Fruit fly (Drosophila melanogaster) whole organism, embryonic: ENCODE measurements around the gene CG11470.

Experiments
- Ada2b ChIP-seq: fragments of 200-800 bp; sonication (Bioruptor generic); IDR thresholded peaks from 2 replicates; pipeline ENCODE4 v1.3.6; 2022; ENCODE audit warnings: missing biosample characterization, missing genetic modification characterization
- CG12071 ChIP-seq: fragments of 200-800 bp; sonication (Bioruptor generic); optimal IDR thresholded peaks from 3 replicates; lab custom pipeline; 2018; ENCODE audit warnings: missing biosample characterization, mild to moderate bottlenecking, missing genetic modification characterization
- CG12236 ChIP-seq: fragments of 200-800 bp; sonication (Bioruptor generic); optimal IDR thresholded peaks from 2 replicates; lab custom pipeline; 2016; ENCODE audit warnings: missing biosample characterization, missing genetic modification characterization
- CG13775 ChIP-seq: fragments of 200-800 bp; sonication (Bioruptor generic); optimal IDR thresholded peaks from 3 replicates; lab custom pipeline; 2017; ENCODE audit warnings: missing biosample characterization, mild to moderate bottlenecking, missing genetic modification characterization
- CG17328 ChIP-seq: fragments of 200-800 bp; sonication (Bioruptor generic); IDR thresholded peaks from 2 replicates; pipeline ENCODE4 v1.3.6; 2022; ENCODE audit warnings: missing biosample characterization, missing genetic modification characterization
- CG2199 ChIP-seq: fragments of 200-800 bp; sonication (Bioruptor generic); IDR thresholded peaks from 3 replicates; pipeline ENCODE4 v1.3.6; 2022; ENCODE audit warnings: missing biosample characterization, missing genetic modification characterization
- Jarid2 ChIP-seq: fragments of 200-800 bp; sonication (Bioruptor generic); optimal IDR thresholded peaks from 3 replicates; lab custom pipeline; 2017; ENCODE audit warnings: mild to moderate bottlenecking, missing biosample characterization, missing genetic modification reagents, missing genetic modification characterization
- MESR4 ChIP-seq: fragments of 200-800 bp; sonication (Bioruptor generic); optimal IDR thresholded peaks from 2 replicates; lab custom pipeline; 2018; ENCODE audit warnings: missing biosample characterization, mild to moderate bottlenecking, missing genetic modification characterization, moderate library complexity
- bsh ChIP-seq, 2 experiments: fragments of 200-800 bp; sonication (Bioruptor generic); optimal IDR thresholded peaks; 2 replicates each; lab custom pipeline; 2017 to 2018; ENCODE audit warnings: mild to moderate bottlenecking in 2 of 2, missing biosample characterization in 2 of 2, missing genetic modification characterization in 2 of 2, moderate library complexity in 1 of 2
- chif ChIP-seq, 2 experiments: fragments of 200-800 bp; sonication (Bioruptor generic); optimal IDR thresholded peaks; 3 replicates each; lab custom pipeline; 2016; ENCODE audit warnings: missing biosample characterization in 2 of 2, missing genetic modification characterization in 2 of 2
- dmrt11E ChIP-seq: fragments of 200-800 bp; sonication (Bioruptor generic); optimal IDR thresholded peaks from 3 replicates; lab custom pipeline; 2018; ENCODE audit warnings: missing biosample characterization, mild to moderate bottlenecking, missing genetic modification characterization, moderate library complexity
- lmd ChIP-seq: fragments of 200-800 bp; sonication (Bioruptor generic); IDR thresholded peaks from 2 replicates; pipeline ENCODE4 v1.3.6; 2022; ENCODE audit warnings: missing biosample characterization, missing genetic modification characterization
- nau ChIP-seq: fragments of 200-800 bp; sonication (Bioruptor generic); optimal IDR thresholded peaks from 3 replicates; lab custom pipeline; 2017; ENCODE audit warnings: missing biosample characterization, mild to moderate bottlenecking, missing genetic modification characterization, missing genetic modification reagents
- pnt ChIP-seq: fragments of 200-800 bp; sonication (Bioruptor generic); optimal IDR thresholded peaks from 3 replicates; lab custom pipeline; 2016; ENCODE audit warnings: missing biosample characterization, missing genetic modification characterization
- prd ChIP-seq, 3 experiments: fragments of >200 bp in 2 of 3; fragments of 200-800 bp in 1 of 3; sonication (Bioruptor generic) in 1 of 3; optimal IDR thresholded peaks in 2 of 3; IDR thresholded peaks in 1 of 3; 2 replicates in 2 of 3; 3 replicates in 1 of 3; pipeline versions ENCODE4 v1.3.6 to Lab custom; 2017 to 2022; ENCODE audit warnings: missing biosample characterization in 1 of 3, missing genetic modification characterization in 1 of 3
- sens ChIP-seq: fragments of 200-800 bp; sonication (Bioruptor generic); peaks from one replicate; lab custom pipeline; 2016; ENCODE audit warnings: missing biosample characterization, missing genetic modification characterization
- zf30C ChIP-seq: fragments of 200-800 bp; sonication (Bioruptor generic); optimal IDR thresholded peaks from 3 replicates; lab custom pipeline; 2018; ENCODE audit warnings: missing biosample characterization, mild to moderate bottlenecking, missing genetic modification characterization

Gene CG11470

DNA sequence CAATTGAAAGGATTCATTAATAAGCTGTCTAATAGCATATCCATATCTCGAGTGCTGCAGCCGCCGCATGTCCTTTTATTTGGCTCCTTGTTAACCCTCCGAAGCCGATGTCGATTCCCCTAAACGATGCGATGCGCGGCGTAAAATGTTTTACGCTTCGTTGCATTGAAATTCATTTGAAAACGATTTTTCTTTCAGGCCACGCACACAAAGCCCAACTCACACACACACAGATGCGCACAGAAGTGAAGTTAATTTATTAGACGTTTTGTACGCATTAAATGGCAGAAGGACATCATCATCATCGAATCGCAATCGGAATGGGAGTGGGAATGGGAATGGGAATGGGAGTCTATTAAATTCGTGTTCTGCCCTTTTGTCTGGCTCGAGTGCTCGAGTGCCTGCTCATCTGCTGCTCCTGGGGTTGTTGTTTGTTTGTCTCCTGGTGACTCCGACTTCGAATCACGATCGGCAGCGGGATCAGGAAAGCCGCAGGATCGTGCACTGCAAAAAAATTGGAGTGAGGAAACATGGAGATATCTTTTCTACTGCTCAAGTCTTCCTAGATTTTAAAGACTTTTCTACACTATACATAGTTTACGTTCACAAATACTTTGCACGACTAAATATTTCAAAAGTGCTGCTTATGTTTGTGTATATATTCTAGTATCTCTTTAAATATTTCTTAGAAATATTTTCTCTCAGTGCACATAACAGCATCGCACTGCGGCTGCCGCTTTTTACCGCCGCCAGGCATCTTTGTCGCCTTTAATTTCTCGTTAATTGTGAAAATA, 48.4 kb downstream of the CG11470 start (continued):
- TF ChIP-seq nau (GFP tag; lab: Kevin White, UChicago) (no peak), sens (GFP tag; lab: Kevin White, UChicago) (peak; percentile 94), bsh (GFP tag; optimal IDR thresholded peaks at IDR 0.05; lab: Kevin White, UChicago) (peak in 1 of 2 experiments; percentile 34), dmrt11E (tag; lab: Kevin White, UChicago) (peak; percentile 70), pnt (peak; percentile 8), Ada2b (GFP tag; lab: Robert Waterston, UW) (no peak), zf30C (GFP tag; lab: Kevin White, UChicago) (peak; percentile 86), Jarid2 (GFP tag; lab: Kevin White, UChicago) (peak; percentile 1), CG17328 (GFP tag; lab: Robert Waterston, UW) (0 out of 2 replicates have a peak, but pooled peaks have one; percentile 26), CG12071 (GFP tag; lab: Kevin White, UChicago) (no peak), CG13775 (GFP tag; lab: Kevin White, UChicago) (peak; percentile 20), lmd (GFP tag; lab: Robert Waterston, UW) (no peak), prd (optimal IDR thresholded peaks at IDR 0.05; lab: Kevin White, UChicago) (no peak), prd (GFP tag; IDR thresholded peaks at IDR 0.05; lab: Robert Waterston, UW) (peak; percentile 48; the same call in 1 of the 3 replicates), chif (GFP tag; optimal IDR thresholded peaks at IDR 0.05; lab: Kevin White, UChicago) (peak in 1 of 2 experiments; percentile 17), MESR4 (GFP tag; lab: Kevin White, UChicago) (no peak), CG12236 (GFP tag; lab: Kevin White, UChicago) (peak; percentile 4), CG2199 (peak; percentile 66; the same call in 1 of the 3 replicates)
